Fruit fly (Drosophila melanogaster) whole organism, embryonic: Measurements from ENCODE around the gene CG46317.
A peak's percentile ranks its signal among the peaks of the same experiment; 100 is the strongest.

ENCODE experiments used
- Atf6 ChIP-seq: fragments of 200-800 bp; sonication (Bioruptor generic); IDR thresholded peaks from 2 replicates; pipeline ENCODE4 v1.3.6; 2022; ENCODE audit warnings: missing biosample characterization, missing genetic modification characterization
- B-H1 ChIP-seq: fragments of 200-800 bp; sonication (Bioruptor generic); IDR thresholded peaks from 3 replicates; pipeline ENCODE4 v1.3.6; 2022; ENCODE audit warnings: missing biosample characterization, missing genetic modification characterization
- Blimp-1 ChIP-seq: fragments of 200-800 bp; sonication (Bioruptor generic); optimal IDR thresholded peaks from 3 replicates; lab custom pipeline; 2018; ENCODE audit warnings: missing biosample characterization, missing genetic modification characterization, mild to moderate bottlenecking, moderate library complexity, missing genetic modification reagents
- CG10321 ChIP-seq: fragments of 200-800 bp; sonication (Bioruptor generic); IDR thresholded peaks from 2 replicates; pipeline ENCODE4 v1.3.6; 2022; ENCODE audit warnings: missing biosample characterization, missing genetic modification characterization
- CG13624 ChIP-seq: fragments of 200-800 bp; sonication (Bioruptor generic); optimal IDR thresholded peaks from 2 replicates; lab custom pipeline; 2016; ENCODE audit warnings: missing biosample characterization, missing genetic modification characterization
- CG14050 ChIP-seq: fragments of 200-800 bp; sonication (Bioruptor generic); IDR thresholded peaks from 3 replicates; pipeline ENCODE4 v1.3.6; 2022; ENCODE audit warnings: missing biosample characterization, missing genetic modification characterization
- CG17912 ChIP-seq: fragments of 200-800 bp; sonication (Bioruptor generic); optimal IDR thresholded peaks from 2 replicates; lab custom pipeline; 2018; ENCODE audit warnings: missing biosample characterization, mild to moderate bottlenecking, missing genetic modification characterization
- CG18619 ChIP-seq: fragments of 200-800 bp; sonication (Bioruptor generic); optimal IDR thresholded peaks from 3 replicates; lab custom pipeline; 2017; ENCODE audit warnings: missing biosample characterization, mild to moderate bottlenecking, missing genetic modification characterization
- CG2116 ChIP-seq: fragments of 200-800 bp; sonication (Bioruptor generic); optimal IDR thresholded peaks from 3 replicates; lab custom pipeline; 2018; ENCODE audit warnings: missing biosample characterization, mild to moderate bottlenecking, missing genetic modification characterization
- CG30403 ChIP-seq: fragments of 200-800 bp; sonication (Bioruptor generic); optimal IDR thresholded peaks from 3 replicates; lab custom pipeline; 2016; ENCODE audit warnings: missing biosample characterization, missing genetic modification characterization
- CG3065 ChIP-seq: fragments of 200-800 bp; sonication (Bioruptor generic); optimal IDR thresholded peaks from 2 replicates; lab custom pipeline; 2016; ENCODE audit warnings: missing biosample characterization, missing genetic modification characterization
- CG31365 ChIP-seq: fragments of 200-800 bp; sonication (Bioruptor generic); optimal IDR thresholded peaks from 2 replicates; lab custom pipeline; 2018; ENCODE audit warnings: missing biosample characterization, mild to moderate bottlenecking, missing genetic modification characterization
- CG32532 ChIP-seq: fragments of 200-800 bp; sonication (Bioruptor generic); IDR thresholded peaks from 2 replicates; pipeline ENCODE4 v1.3.6; 2022; ENCODE audit warnings: missing biosample characterization, missing genetic modification characterization
- CG34376 ChIP-seq: fragments of 200-800 bp; sonication (Bioruptor generic); optimal IDR thresholded peaks from 2 replicates; lab custom pipeline; 2018; ENCODE audit warnings: missing biosample characterization, mild to moderate bottlenecking, missing genetic modification characterization
- CG3726 ChIP-seq: fragments of 200-800 bp; sonication (Bioruptor generic); IDR thresholded peaks from 3 replicates; pipeline ENCODE4, ENCODE4 v1.3.6; 2022; ENCODE audit warnings: missing biosample characterization, missing genetic modification characterization
- CG5180 ChIP-seq: fragments of 200-800 bp; sonication (Bioruptor generic); optimal IDR thresholded peaks from 3 replicates; lab custom pipeline; 2017; ENCODE audit warnings: missing biosample characterization, missing genetic modification characterization, mild to moderate bottlenecking, moderate library complexity, missing genetic modification reagents
- CG5245 ChIP-seq: fragments of 200-800 bp; sonication (Bioruptor generic); optimal IDR thresholded peaks from 3 replicates; lab custom pipeline; 2016; ENCODE audit warnings: missing biosample characterization, missing genetic modification characterization
- CG6791 ChIP-seq: fragments of 200-800 bp; sonication (Bioruptor generic); IDR thresholded peaks from 3 replicates; pipeline ENCODE4 v1.3.6; 2022; ENCODE audit warnings: missing biosample characterization, missing genetic modification characterization; ENCODE audit not compliant: partially characterized antibody
- CG8290 ChIP-seq, 3 experiments: fragments of 200-800 bp; sonication (Bioruptor generic); optimal IDR thresholded peaks; 2 replicates each; lab custom pipeline; 2016 to 2019; ENCODE audit warnings: missing biosample characterization in 3 of 3, missing genetic modification characterization in 3 of 3, mild to moderate bottlenecking in 2 of 3, moderate library complexity in 1 of 3
- D19A ChIP-seq: fragments of 200-800 bp; optimal IDR thresholded peaks from 3 replicates; lab custom pipeline; 2019; ENCODE audit warnings: missing biosample characterization, mild to moderate bottlenecking, missing genetic modification characterization, moderate library complexity
- Dll ChIP-seq: fragments of 200-800 bp; sonication (Bioruptor generic); IDR thresholded peaks from 4 replicates; pipeline ENCODE4 v1.3.6; 2022; ENCODE audit warnings: missing biosample characterization, missing genetic modification characterization; ENCODE audit not compliant: partially characterized antibody
- Fer1 ChIP-seq: fragments of 200-800 bp; sonication (Bioruptor generic); optimal IDR thresholded peaks from 2 replicates; lab custom pipeline; 2017; ENCODE audit warnings: missing biosample characterization, mild to moderate bottlenecking, missing genetic modification characterization
- Hmx ChIP-seq: fragments of 200-800 bp; sonication (Bioruptor generic); optimal IDR thresholded peaks from 2 replicates; lab custom pipeline; 2016; ENCODE audit warnings: missing biosample characterization, missing genetic modification characterization
- Med ChIP-seq: fragments of 200-800 bp; sonication (Bioruptor generic); peaks from one replicate; lab custom pipeline; 2016; ENCODE audit warnings: missing biosample characterization, missing genetic modification characterization, mild to moderate bottlenecking, inconsistent platforms, moderate library complexity
- NC2α ChIP-seq: fragments of 200-800 bp; sonication (Bioruptor generic); optimal IDR thresholded peaks from 2 replicates; lab custom pipeline; 2016; ENCODE audit warnings: missing biosample characterization, missing genetic modification characterization
- NK7.1 ChIP-seq: fragments of 200-800 bp; sonication (Bioruptor generic); optimal IDR thresholded peaks from 3 replicates; lab custom pipeline; 2016; ENCODE audit warnings: missing biosample characterization, missing genetic modification characterization
- Six4 ChIP-seq: fragments of 200-800 bp; sonication (Bioruptor generic); optimal IDR thresholded peaks from 2 replicates; lab custom pipeline; 2016; ENCODE audit warnings: missing biosample characterization, missing genetic modification characterization
- Stat92E ChIP-seq, 3 experiments: fragments of >200 bp in 2 of 3; fragments of 200-800 bp in 1 of 3; sonication (Bioruptor generic) in 1 of 3; optimal IDR thresholded peaks; 2 replicates each; lab custom pipeline; 2017 to 2019; ENCODE audit warnings: missing biosample characterization in 3 of 3, missing genetic modification characterization in 3 of 3, mild to moderate bottlenecking in 1 of 3, moderate library complexity in 1 of 3
- abd-A ChIP-seq: fragments of 200-800 bp; sonication (Bioruptor generic); optimal IDR thresholded peaks from 3 replicates; lab custom pipeline; 2019; ENCODE audit warnings: missing biosample characterization, mild to moderate bottlenecking, missing genetic modification characterization, moderate library complexity
- ac ChIP-seq: fragments of 200-800 bp; sonication (Bioruptor generic); optimal IDR thresholded peaks from 3 replicates; lab custom pipeline; 2017; ENCODE audit warnings: missing biosample characterization, mild to moderate bottlenecking, missing genetic modification characterization
- ato ChIP-seq: fragments of 200-800 bp; sonication (Bioruptor generic); IDR thresholded peaks from 2 replicates; pipeline ENCODE4 v1.3.6; 2022; ENCODE audit warnings: missing biosample characterization, missing genetic modification characterization; ENCODE audit not compliant: partially characterized antibody
- az2 ChIP-seq: fragments of 200-800 bp; sonication (Bioruptor generic); optimal IDR thresholded peaks from 3 replicates; lab custom pipeline; 2016; ENCODE audit warnings: missing biosample characterization, missing genetic modification characterization
- caup ChIP-seq: fragments of 200-800 bp; sonication (Bioruptor generic); optimal IDR thresholded peaks from 3 replicates; lab custom pipeline; 2017; ENCODE audit warnings: missing biosample characterization, mild to moderate bottlenecking, missing genetic modification characterization, moderate library complexity; ENCODE audit not compliant: severe bottlenecking
- chm ChIP-seq: fragments of 200-800 bp; sonication (Bioruptor generic); IDR thresholded peaks from 2 replicates; pipeline ENCODE4 v1.3.6; 2022; ENCODE audit warnings: missing biosample characterization, missing genetic modification characterization
- fru ChIP-seq: fragments of >200 bp; optimal IDR thresholded peaks from 2 replicates; lab custom pipeline; 2017
- gem ChIP-seq: fragments of 200-800 bp; sonication (Bioruptor generic); optimal IDR thresholded peaks from 2 replicates; lab custom pipeline; 2019; ENCODE audit warnings: missing biosample characterization, mild to moderate bottlenecking, missing genetic modification characterization, moderate library complexity
- gsb-n ChIP-seq: fragments of 200-800 bp; sonication (Bioruptor generic); optimal IDR thresholded peaks from 3 replicates; lab custom pipeline; 2018; ENCODE audit warnings: missing biosample characterization, mild to moderate bottlenecking, missing genetic modification characterization
- hth ChIP-seq: fragments of >200 bp; optimal IDR thresholded peaks from 2 replicates; lab custom pipeline; 2017; ENCODE audit warnings: inconsistent platforms
- kah ChIP-seq: fragments of 200-800 bp; sonication (Bioruptor generic); optimal IDR thresholded peaks from 2 replicates; lab custom pipeline; 2018; ENCODE audit warnings: missing biosample characterization, mild to moderate bottlenecking, missing genetic modification characterization
- knrl ChIP-seq: fragments of 200-800 bp; sonication (Bioruptor generic); IDR thresholded peaks from 3 replicates; pipeline ENCODE4 v1.3.6; 2022; ENCODE audit warnings: missing biosample characterization, missing genetic modification characterization; ENCODE audit not compliant: partially characterized antibody
- mld ChIP-seq: fragments of 200-800 bp; sonication (Bioruptor generic); IDR thresholded peaks from 3 replicates; pipeline ENCODE4 v1.3.6; 2022; ENCODE audit warnings: missing biosample characterization, missing genetic modification characterization; ENCODE audit not compliant: partially characterized antibody
- nom ChIP-seq: fragments of 200-800 bp; sonication (Bioruptor generic); optimal IDR thresholded peaks from 2 replicates; lab custom pipeline; 2017; ENCODE audit warnings: missing biosample characterization, missing genetic modification characterization, mild to moderate bottlenecking, moderate library complexity, missing genetic modification reagents
- pan ChIP-seq, 4 experiments: fragments of >200 bp in 3 of 4; fragments of 200-800 bp in 1 of 4; sonication (Bioruptor generic) in 1 of 4; optimal IDR thresholded peaks in 3 of 4; IDR thresholded peaks in 1 of 4; 2 replicates each; pipeline versions ENCODE4 v1.3.6 to Lab custom; 2017 to 2022; ENCODE audit warnings: missing biosample characterization in 2 of 4, missing genetic modification characterization in 2 of 4, mixed read lengths in 1 of 4
- pb ChIP-seq: fragments of 200-800 bp; sonication (Bioruptor generic); optimal IDR thresholded peaks from 3 replicates; lab custom pipeline; 2016; ENCODE audit warnings: missing biosample characterization, missing genetic modification characterization
- sens ChIP-seq: fragments of 200-800 bp; sonication (Bioruptor generic); peaks from one replicate; lab custom pipeline; 2016; ENCODE audit warnings: missing biosample characterization, missing genetic modification characterization
- sim ChIP-seq: fragments of 200-800 bp; sonication (Bioruptor generic); IDR thresholded peaks from 2 replicates; pipeline ENCODE4 v1.3.6; 2022; ENCODE audit warnings: missing biosample characterization, missing genetic modification characterization
- sr ChIP-seq: fragments of 200-800 bp; sonication (Bioruptor generic); IDR thresholded peaks from 3 replicates; pipeline ENCODE4 v1.3.6; 2022; ENCODE audit warnings: missing biosample characterization, missing genetic modification characterization
- usp ChIP-seq: fragments of >200 bp; optimal IDR thresholded peaks from 2 replicates; lab custom pipeline; 2017; ENCODE audit warnings: missing biosample characterization, missing genetic modification characterization

Gene CG46317

DNA sequence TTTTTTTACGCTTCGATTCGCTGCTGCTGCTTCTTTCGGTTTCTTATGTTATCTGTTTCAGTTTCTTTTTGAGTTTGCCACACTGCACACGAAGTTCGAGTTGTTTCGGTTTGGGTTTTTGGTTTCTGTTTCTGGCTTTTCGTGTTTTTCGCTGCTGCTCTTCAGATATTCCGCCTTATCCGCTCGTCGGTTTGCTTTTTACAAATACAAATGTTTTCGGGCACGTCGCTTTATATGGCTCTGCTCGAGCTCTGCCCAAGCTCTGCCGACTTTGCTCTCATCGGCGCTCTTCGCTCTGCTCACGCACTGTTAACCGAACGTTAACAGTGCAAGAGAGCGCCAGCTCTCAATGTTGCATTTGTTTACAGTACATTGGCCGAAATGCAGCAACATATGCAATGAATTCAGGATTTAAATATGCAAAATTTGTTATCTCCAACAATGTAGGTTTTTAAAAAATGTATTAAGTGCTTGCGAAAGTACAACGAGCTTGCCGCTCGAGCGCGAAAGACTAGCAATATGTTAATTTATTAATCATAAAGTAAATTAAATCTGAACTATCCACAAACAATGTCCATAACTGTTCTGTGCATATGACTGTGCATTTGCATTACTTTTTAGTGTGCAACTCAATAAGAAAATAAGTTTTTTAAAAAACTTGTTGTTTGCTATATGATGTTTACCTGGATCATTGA is 49.6 kb upstream of the CG46317 start (continued):
- TF ChIP-seq CG18619 (GFP tag; lab: Kevin White, UChicago) = peak; percentile 1
- TF ChIP-seq usp (GFP tag; lab: Kevin White, UChicago) = no peak
- TF ChIP-seq NK7.1 (GFP tag; lab: Kevin White, UChicago) = no peak
- no peak for TF ChIP-seq sr (GFP tag; lab: Robert Waterston, UW)
- TF ChIP-seq sens (GFP tag; lab: Kevin White, UChicago) = peak; percentile 39
- no peak for TF ChIP-seq CG14050 (GFP tag; lab: Robert Waterston, UW)
- TF ChIP-seq sim = no peak
- no peak for TF ChIP-seq CG10321 (GFP tag; lab: Robert Waterston, UW)
- TF ChIP-seq caup (GFP tag; lab: Kevin White, UChicago) = peak; percentile 1
- TF ChIP-seq Six4 (GFP tag; lab: Kevin White, UChicago) = no peak
- no peak for TF ChIP-seq knrl (GFP tag; lab: Robert Waterston, UW)
- TF ChIP-seq Fer1 (GFP tag; lab: Kevin White, UChicago) = no peak
- TF ChIP-seq CG5245 (GFP tag; lab: Kevin White, UChicago) = no peak
- no peak for TF ChIP-seq CG31365 (tag; lab: Kevin White, UChicago)
- peak; percentile 2 for TF ChIP-seq NC2α
- peak; percentile 35 for TF ChIP-seq gem
- peak; percentile 50; the same call in 1 of the 3 replicates for TF ChIP-seq CG6791 (GFP tag; lab: Robert Waterston, UW)
- peak; percentile 12 for TF ChIP-seq CG2116
- peak; percentile 81 for TF ChIP-seq Med (GFP tag; lab: Kevin White, UChicago)
- peak; percentile 9; the same call in 1 of the 2 replicates for TF ChIP-seq ato (GFP tag; lab: Robert Waterston, UW)
- no peak for TF ChIP-seq Atf6 (GFP tag; lab: Robert Waterston, UW)
- TF ChIP-seq az2 = no peak
- TF ChIP-seq mld (GFP tag; lab: Robert Waterston, UW) = no peak
- no peak for TF ChIP-seq kah (GFP tag; lab: Kevin White, UChicago)
- TF ChIP-seq B-H1 (GFP tag; lab: Robert Waterston, UW) = no peak
- TF ChIP-seq chm = peak; percentile 80
- TF ChIP-seq CG30403 (GFP tag; lab: Kevin White, UChicago) = peak; percentile 26

DNA sequence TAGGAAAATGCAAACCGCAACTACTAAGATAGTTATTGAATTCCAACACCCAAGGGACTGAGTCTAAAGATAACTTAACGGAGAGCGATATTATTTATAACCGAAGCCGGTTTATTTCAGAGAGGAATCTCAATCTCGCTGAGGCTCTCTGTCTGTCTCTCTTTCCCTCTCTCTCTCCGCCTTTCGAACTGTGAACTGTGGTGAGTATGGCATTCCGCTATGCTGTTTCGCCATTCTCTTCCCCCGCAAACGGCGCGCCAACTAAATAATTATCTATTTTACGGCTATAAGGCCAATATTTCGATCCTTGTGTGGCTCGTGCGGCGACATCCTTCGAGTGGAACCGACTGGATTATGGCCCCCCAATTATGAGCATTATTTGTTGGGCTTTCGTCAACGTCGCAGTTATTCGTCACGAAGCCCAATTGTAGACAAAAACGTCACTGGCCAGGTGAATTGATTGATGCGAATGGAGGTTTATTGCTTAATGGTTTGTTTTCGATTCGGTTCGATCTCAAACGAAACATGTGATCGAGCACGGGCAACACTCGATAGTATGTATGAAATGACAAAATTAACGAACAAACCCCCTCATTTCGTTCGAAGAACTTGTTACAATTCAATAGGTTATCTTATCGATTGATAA is 48.8 kb upstream of the CG46317 start:
- TF ChIP-seq pb (GFP tag; lab: Kevin White, UChicago) = no peak
- TF ChIP-seq abd-A (tag; lab: Kevin White, UChicago) = peak; percentile 70
- TF ChIP-seq Hmx (GFP tag; lab: Kevin White, UChicago) = no peak
- peak; percentile 92 for TF ChIP-seq CG5180 (GFP tag; lab: Kevin White, UChicago)
- TF ChIP-seq CG8290 (GFP tag; optimal IDR thresholded peaks at IDR 0.05; lab: Kevin White, UChicago) = no peak
- peak in 1 of 2 experiments; percentile 13 for TF ChIP-seq CG8290 (tag; optimal IDR thresholded peaks at IDR 0.05; lab: Kevin White, UChicago)
- no peak for TF ChIP-seq ac (GFP tag; lab: Kevin White, UChicago)
- no peak for TF ChIP-seq CG17912 (GFP tag; lab: Kevin White, UChicago)
- no peak for TF ChIP-seq gsb-n (tag; lab: Kevin White, UChicago)
- TF ChIP-seq CG3726 (GFP tag; lab: Robert Waterston, UW) = no peak
- peak; percentile 69 for TF ChIP-seq nom (GFP tag; lab: Kevin White, UChicago)
- no peak for TF ChIP-seq Stat92E (GFP tag; optimal IDR thresholded peaks at IDR 0.05; lab: Kevin White, UChicago)
- TF ChIP-seq Dll (GFP tag; lab: Robert Waterston, UW) = no peak
- no peak for TF ChIP-seq CG13624 (GFP tag; lab: Kevin White, UChicago)
- TF ChIP-seq fru (lab: Kevin White, UChicago) = no peak
- no peak for TF ChIP-seq hth (lab: Kevin White, UChicago)
- TF ChIP-seq Blimp-1 (GFP tag; lab: Kevin White, UChicago) = no peak
- TF ChIP-seq CG34376 (GFP tag; lab: Kevin White, UChicago) = no peak
- peak; percentile 11; the same call in 1 of the 2 replicates for TF ChIP-seq CG32532
- TF ChIP-seq CG31365 (tag; lab: Kevin White, UChicago) = no peak
- TF ChIP-seq D19A (tag; lab: Kevin White, UChicago) = no peak
- TF ChIP-seq CG3065 (GFP tag; lab: Kevin White, UChicago) = no peak
- no peak for TF ChIP-seq pan (optimal IDR thresholded peaks at IDR 0.05; lab: Kevin White, UChicago)
- TF ChIP-seq pan (GFP tag; optimal IDR thresholded peaks at IDR 0.05 in 1 of 2, IDR thresholded peaks at IDR 0.05 in 1 of 2) = no peak
